Worm (Caenorhabditis elegans) whole organism, L4 larva: Measurements from ENCODE around the gene tag-273.
"Not testable (repeated sequence)": the region's sequence is repeated elsewhere in the genome, so short reads cannot be mapped to it uniquely, and the experiment has no call there.

Source experiments
- ZK546.5 ChIP-seq, 2 experiments: sonication (generic microtip); optimal IDR thresholded peaks; 2 replicates each; lab custom pipeline; 2017; ENCODE audit warnings: missing biosample characterization in 2 of 2, missing genetic modification characterization in 2 of 2
- ceh-62 ChIP-seq: sonication (generic microtip); optimal IDR thresholded peaks from 2 replicates; lab custom pipeline; 2017; ENCODE audit warnings: missing biosample characterization, missing genetic modification characterization
- duxl-1 ChIP-seq: sonication (generic microtip); optimal IDR thresholded peaks from 2 replicates; lab custom pipeline; 2016; ENCODE audit warnings: mild to moderate bottlenecking, missing genetic modification characterization, moderate library complexity, missing compliant biosample characterization; ENCODE audit not compliant: poor library complexity
- fkh-10 ChIP-seq: fragments of 150-350 bp; optimal IDR thresholded peaks from 2 replicates; lab custom pipeline; 2014; ENCODE audit warnings: missing biosample characterization, missing genetic modification reagents, missing genetic modification characterization
- lin-39 ChIP-seq: fragments of 150-350 bp; optimal IDR thresholded peaks from 2 replicates; lab custom pipeline; 2014; ENCODE audit warnings: missing biosample characterization, missing genetic modification reagents, missing genetic modification characterization
- mdl-1 ChIP-seq, 2 experiments: fragments of 150-350 bp in 1 of 2; sonication (generic microtip) in 1 of 2; optimal IDR thresholded peaks; 2 replicates each; lab custom pipeline; 2014 to 2017; ENCODE audit warnings: missing biosample characterization in 2 of 2, missing genetic modification characterization in 2 of 2
- mxl-3 ChIP-seq: fragments of 200-800 bp; sonication (Bioruptor generic); optimal IDR thresholded peaks from 2 replicates; lab custom pipeline; 2018; ENCODE audit warnings: mild to moderate bottlenecking, missing genetic modification characterization, missing compliant biosample characterization
- nhr-111 ChIP-seq: fragments of 200-800 bp; sonication (Bioruptor generic); optimal IDR thresholded peaks from 2 replicates; lab custom pipeline; 2018; ENCODE audit warnings: mild to moderate bottlenecking, missing genetic modification characterization, missing compliant biosample characterization
- nhr-77 ChIP-seq: fragments of 150-350 bp; optimal IDR thresholded peaks from 2 replicates; lab custom pipeline; 2014; ENCODE audit warnings: missing biosample characterization, missing genetic modification characterization
- pha-4 ChIP-seq, 2 experiments: fragments of 150-350 bp in 1 of 2; fragments of 200-800 bp in 1 of 2; sonication (Bioruptor generic) in 1 of 2; IDR thresholded peaks in 1 of 2; optimal IDR thresholded peaks in 1 of 2; 2 replicates each; pipeline versions ENCODE4 v1.3.6 to Lab custom; 2014 to 2022; ENCODE audit warnings: missing genetic modification characterization in 2 of 2, missing genetic modification reagents in 2 of 2, missing biosample characterization in 1 of 2, missing compliant biosample characterization in 1 of 2
- rbr-2 ChIP-seq: sonication (generic microtip); optimal IDR thresholded peaks from 2 replicates; lab custom pipeline; 2016; ENCODE audit warnings: missing genotype, missing genetic modification characterization, missing compliant biosample characterization

DNA sequence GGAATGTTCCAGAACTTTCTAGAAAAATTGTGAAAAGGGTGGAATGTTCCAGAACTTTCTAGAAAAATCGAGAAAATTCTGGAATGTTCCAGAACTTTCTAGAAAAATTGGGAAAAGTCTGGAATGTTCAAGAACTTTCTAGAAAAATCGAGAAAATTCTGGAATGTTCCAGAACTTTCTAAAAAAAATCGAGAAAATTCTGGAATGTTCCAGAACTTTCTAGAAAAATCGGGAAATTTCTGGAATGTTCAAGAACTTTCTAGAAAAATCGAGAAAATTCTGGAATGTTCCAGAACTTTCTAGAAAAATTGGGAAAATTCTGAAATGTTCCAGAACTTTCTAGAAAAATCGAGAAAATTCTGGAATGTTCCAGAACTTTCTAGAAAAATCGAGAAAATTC, 24.4 kb downstream of the tag-273 start:
- not testable (repeated sequence) for TF ChIP-seq ZK546.5 (tag; optimal IDR thresholded peaks at IDR 0.05; lab: Kevin White, UChicago); lin-39; ceh-62 (tag; lab: Kevin White, UChicago); nhr-111 (GFP tag; lab: Kevin White, UChicago); mxl-3; duxl-1 (tag; lab: Kevin White, UChicago); nhr-77; rbr-2 (tag; lab: Kevin White, UChicago); fkh-10 (GFP tag; lab: Kevin White, UChicago); mdl-1 (tag; optimal IDR thresholded peaks at IDR 0.05; lab: Kevin White, UChicago); pha-4 (GFP tag; IDR thresholded peaks at IDR 0.05; lab: Robert Waterston, UW); pha-4 (tag; optimal IDR thresholded peaks at IDR 0.05; lab: Kevin White, UChicago)
